Worm (Caenorhabditis elegans) whole organism, L3 larva: ENCODE measurements around the gene C44C1.6.
A peak's percentile ranks its signal among the peaks of the same experiment; 100 is the strongest.

Source experiments
- aly-2 ChIP-seq: fragments of 150-350 bp; optimal IDR thresholded peaks from 2 replicates; lab custom pipeline; 2014; ENCODE audit warnings: missing biosample characterization, missing genetic modification characterization
- lin-39 ChIP-seq: fragments of 150-350 bp; optimal IDR thresholded peaks from 2 replicates; lab custom pipeline; 2018; ENCODE audit warnings: missing biosample characterization, missing genetic modification reagents, missing genetic modification characterization
- nhr-11 ChIP-seq: fragments of 150-350 bp; optimal IDR thresholded peaks from 2 replicates; lab custom pipeline; 2014; ENCODE audit warnings: missing biosample characterization, missing genetic modification characterization
- nhr-12 ChIP-seq: fragments of 150-350 bp; optimal IDR thresholded peaks from 2 replicates; lab custom pipeline; 2014; ENCODE audit warnings: missing biosample characterization, missing genetic modification characterization
- nhr-28 ChIP-seq: fragments of 150-350 bp; optimal IDR thresholded peaks from 2 replicates; lab custom pipeline; 2014; ENCODE audit warnings: missing biosample characterization, missing genetic modification characterization

DNA sequence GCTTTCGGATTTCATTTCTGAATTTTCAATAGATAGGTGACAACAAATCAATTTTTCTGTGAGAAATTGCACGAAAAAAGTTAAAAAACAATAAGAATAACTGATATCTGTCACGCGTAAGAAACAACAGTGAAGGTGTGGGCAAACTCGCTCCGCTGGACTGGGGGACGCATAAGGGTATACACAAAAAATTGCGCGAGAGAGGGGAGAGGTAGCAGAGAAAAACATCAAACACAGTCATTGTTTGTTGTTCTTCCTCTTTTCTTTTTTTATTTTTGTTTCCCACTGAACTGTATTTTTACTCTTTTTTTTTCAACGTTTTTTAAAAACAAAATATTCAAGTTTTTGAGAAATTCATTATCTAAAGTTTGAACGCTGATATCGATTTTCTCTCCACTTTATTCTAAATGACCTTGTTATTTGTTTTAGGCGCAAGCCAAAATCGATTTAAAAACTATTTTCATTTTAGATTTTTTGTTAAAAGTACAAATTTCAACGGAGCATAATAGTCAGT lies 45.5 kb downstream of the C44C1.6 start, which contains the start of the genes pifk-1 and tbc-11:
- TF ChIP-seq nhr-11 (tag; lab: Kevin White, UChicago) (no peak), lin-39 (tag; lab: Kevin White, UChicago) (peak; percentile 41), nhr-28 (tag; lab: Kevin White, UChicago) (no peak), aly-2 (tag; lab: Kevin White, UChicago) (no peak), nhr-12 (tag; lab: Kevin White, UChicago) (no peak)
